Worm (Caenorhabditis elegans): Measurements from ENCODE around the gene col-71.
A peak's percentile ranks its signal among the peaks of the same experiment; 100 is the strongest.
"Not testable (repeated sequence)": the region's sequence is repeated elsewhere in the genome, so short reads cannot be mapped to it uniquely, and the experiment has no call there.

The col-71 gene

DNA sequence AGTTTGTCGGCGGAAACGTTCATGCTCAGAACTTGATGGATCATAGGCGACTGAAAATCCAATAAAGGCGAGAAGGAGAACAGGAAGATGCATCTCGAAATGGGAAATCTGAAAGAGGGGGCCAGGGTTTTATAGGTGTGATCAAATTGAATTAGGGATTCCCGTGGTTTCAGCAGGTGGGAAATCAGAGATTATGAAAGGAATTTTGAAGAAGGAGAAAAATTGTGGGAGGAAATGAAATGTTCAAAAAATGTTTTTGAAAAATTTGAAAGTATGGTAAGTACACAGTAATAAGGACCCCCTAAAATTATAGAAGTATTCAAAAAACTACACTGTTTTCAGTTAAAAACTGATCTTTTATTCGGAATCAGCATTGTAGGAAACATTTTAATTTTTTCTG lies 31.8 kb downstream of the col-71 start, which contains the start of gene Y49F6B.20:
TSS of gene Y49F6B.20 (minus strand) at position 101 of the 400 bp plus-strand sequence.
- no peak for TF ChIP-seq B0310.2 (tag; optimal IDR thresholded peaks at IDR 0.05)
- TF ChIP-seq sea-1 (GFP tag; conservative IDR thresholded peaks at IDR 0.05), result no peak
- TF ChIP-seq hmg-4 (GFP tag; optimal IDR thresholded peaks at IDR 0.05), result no peak
- no peak for TF ChIP-seq ama-1 (optimal IDR thresholded peaks at IDR 0.05)
- no peak for TF ChIP-seq F13C5.2 (tag; optimal IDR thresholded peaks at IDR 0.05)
- TF ChIP-seq hmbx-1 (tag; optimal IDR thresholded peaks at IDR 0.05), result no peak
- no peak for TF ChIP-seq hnd-1 (tag; optimal IDR thresholded peaks at IDR 0.05)
- TF ChIP-seq scrt-1 (GFP tag; IDR thresholded peaks at IDR 0.05), result no peak
- TF ChIP-seq ceh-36 (tag; optimal IDR thresholded peaks at IDR 0.05), result no peak
- TF ChIP-seq pes-1 (GFP tag; IDR thresholded peaks at IDR 0.05), result no peak
- no peak for TF ChIP-seq tbx-37 (GFP tag; conservative IDR thresholded peaks at IDR 0.05)
- no peak for TF ChIP-seq ets-7 (tag; optimal IDR thresholded peaks at IDR 0.05)
- no peak for TF ChIP-seq ceh-13 (GFP tag; optimal IDR thresholded peaks at IDR 0.05)
- TF ChIP-seq aly-1 (tag; optimal IDR thresholded peaks at IDR 0.05), result no peak
- TF ChIP-seq tbx-11 (GFP tag; IDR thresholded peaks at IDR 0.05), result no peak
- TF ChIP-seq flt-1 (GFP tag; IDR thresholded peaks at IDR 0.05), result no peak
- TF ChIP-seq tra-4 (tag; optimal IDR thresholded peaks at IDR 0.05), result no peak

DNA sequence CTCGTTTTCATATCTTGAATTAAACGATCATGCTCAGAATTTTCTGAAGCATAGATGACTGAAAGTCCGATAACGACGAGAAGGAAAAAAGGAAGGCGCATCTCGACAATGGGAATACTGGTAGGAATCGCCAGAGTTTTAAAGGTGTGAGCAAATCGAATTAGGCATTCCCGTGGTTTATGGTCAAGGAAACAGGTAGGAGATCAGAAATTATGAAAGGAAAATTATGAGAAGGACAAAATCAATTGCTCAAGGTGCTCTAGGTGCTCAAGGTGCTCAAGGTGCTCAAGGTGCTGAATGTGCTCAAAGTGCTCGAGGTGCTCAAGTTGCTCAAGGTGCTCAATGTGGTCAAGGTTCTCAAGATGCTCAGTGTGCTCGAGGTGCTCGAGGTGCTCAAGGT lies 37.8 kb downstream of the col-71 start, which contains the start of gene C16C8.10:
TSS of gene C16C8.10 (minus strand) at position 101 of the 400 bp plus-strand sequence.
- not testable (repeated sequence) for TF ChIP-seq tra-4 (tag; optimal IDR thresholded peaks at IDR 0.05); ceh-36 (tag; optimal IDR thresholded peaks at IDR 0.05); tbx-11 (GFP tag; IDR thresholded peaks at IDR 0.05)

DNA sequence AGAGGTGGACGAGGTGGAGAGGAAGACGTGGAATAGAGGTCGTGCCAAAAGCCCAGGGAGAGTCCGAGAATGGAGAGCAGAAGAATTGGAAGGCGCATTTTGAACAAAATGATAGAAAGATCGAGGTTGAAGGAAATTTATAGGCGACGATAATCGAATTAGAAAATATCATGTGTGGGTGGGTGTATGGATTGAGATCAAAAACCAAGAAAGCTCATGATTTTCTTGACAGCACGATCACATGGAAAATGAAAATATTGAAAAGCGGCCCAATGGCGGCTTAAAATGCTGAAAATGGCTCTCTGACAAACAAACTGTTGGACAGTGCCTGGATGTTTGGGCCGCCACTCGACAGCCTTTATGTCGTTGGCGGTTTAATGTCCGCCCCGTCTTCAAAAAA lies 39.3 kb downstream of the col-71 start, which contains the start of gene C16C8.9:
TSS of gene C16C8.9 (minus strand) at position 101 of the 400 bp plus-strand sequence.
- TF ChIP-seq ceh-36 (tag; optimal IDR thresholded peaks at IDR 0.05) (no peak), F13C5.2 (tag; optimal IDR thresholded peaks at IDR 0.05) (no peak), hmbx-1 (tag; optimal IDR thresholded peaks at IDR 0.05) (no peak), hmg-4 (GFP tag; optimal IDR thresholded peaks at IDR 0.05) (no peak), aly-1 (tag; optimal IDR thresholded peaks at IDR 0.05) (no peak), sea-1 (GFP tag; conservative IDR thresholded peaks at IDR 0.05) (no peak), B0310.2 (tag; optimal IDR thresholded peaks at IDR 0.05) (no peak), ceh-13 (GFP tag; optimal IDR thresholded peaks at IDR 0.05) (no peak), tra-4 (tag; optimal IDR thresholded peaks at IDR 0.05) (no peak), hnd-1 (tag; optimal IDR thresholded peaks at IDR 0.05) (no peak), pes-1 (GFP tag; IDR thresholded peaks at IDR 0.05) (no peak), ama-1 (optimal IDR thresholded peaks at IDR 0.05) (no peak), scrt-1 (GFP tag; IDR thresholded peaks at IDR 0.05) (no peak), tbx-11 (GFP tag; IDR thresholded peaks at IDR 0.05) (no peak), tbx-37 (GFP tag; conservative IDR thresholded peaks at IDR 0.05) (no peak), flt-1 (GFP tag; IDR thresholded peaks at IDR 0.05) (no peak)

DNA sequence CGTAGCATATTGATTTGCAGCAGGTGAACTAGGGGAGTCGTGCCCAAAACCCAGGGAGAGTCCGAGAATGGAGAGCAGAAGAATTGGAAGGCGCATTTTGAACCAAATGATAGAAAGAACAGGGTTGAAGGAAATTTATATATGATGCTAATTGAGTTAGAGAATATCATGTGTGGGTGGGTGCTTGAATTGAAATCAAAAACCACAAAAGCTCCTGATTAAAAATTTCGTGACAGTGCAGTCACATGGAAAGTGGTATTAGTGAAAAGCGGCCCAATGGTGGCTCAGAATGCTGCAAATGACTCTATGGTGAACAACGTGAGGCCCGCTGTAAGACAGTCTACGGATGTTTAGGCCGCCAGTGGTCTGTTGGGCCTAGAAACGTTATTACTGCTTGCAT lies 40.8 kb downstream of the col-71 start, which contains the start of gene C16C8.8:
TSS of gene C16C8.8 (minus strand) at position 101 of the 400 bp plus-strand sequence.
- TF ChIP-seq tbx-11 (GFP tag; IDR thresholded peaks at IDR 0.05) (no peak), tra-4 (tag; optimal IDR thresholded peaks at IDR 0.05) (no peak)

DNA sequence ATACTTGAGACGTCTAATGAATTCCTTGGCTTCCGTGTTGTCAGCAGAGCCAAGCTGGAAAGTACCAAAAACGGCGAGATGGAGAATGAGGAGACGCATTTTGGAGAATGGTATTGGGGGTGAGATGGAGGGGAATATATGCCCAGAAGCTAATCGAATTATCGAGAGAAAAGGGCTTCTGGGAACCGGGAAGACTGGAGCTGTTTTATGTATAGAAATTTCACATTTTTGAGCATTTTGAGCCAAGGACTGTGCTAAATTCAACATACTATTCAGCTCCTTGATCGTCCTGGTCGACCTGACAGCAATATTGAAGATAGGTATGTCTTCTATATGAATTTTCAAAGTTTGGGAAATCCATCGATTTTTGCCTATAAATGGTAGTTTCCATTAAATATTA lies 42.3 kb downstream of the col-71 start, which contains the start of gene C16C8.7:
TSS of gene C16C8.7 (minus strand) at position 101 of the 400 bp plus-strand sequence.
- TF ChIP-seq tra-4 (tag; optimal IDR thresholded peaks at IDR 0.05) (no peak), ets-7 (tag; optimal IDR thresholded peaks at IDR 0.05) (no peak), scrt-1 (GFP tag; IDR thresholded peaks at IDR 0.05) (no peak), ceh-36 (tag; optimal IDR thresholded peaks at IDR 0.05) (no peak), ceh-13 (GFP tag; optimal IDR thresholded peaks at IDR 0.05) (no peak), F13C5.2 (tag; optimal IDR thresholded peaks at IDR 0.05) (no peak), ama-1 (optimal IDR thresholded peaks at IDR 0.05) (no peak), hnd-1 (tag; optimal IDR thresholded peaks at IDR 0.05) (no peak), sea-1 (GFP tag; conservative IDR thresholded peaks at IDR 0.05) (no peak), tbx-37 (GFP tag; conservative IDR thresholded peaks at IDR 0.05) (no peak), hmg-4 (GFP tag; optimal IDR thresholded peaks at IDR 0.05) (no peak), hmbx-1 (tag; optimal IDR thresholded peaks at IDR 0.05) (no peak), flt-1 (GFP tag; IDR thresholded peaks at IDR 0.05) (no peak), B0310.2 (tag; optimal IDR thresholded peaks at IDR 0.05) (no peak), tbx-11 (GFP tag; IDR thresholded peaks at IDR 0.05) (no peak), aly-1 (tag; optimal IDR thresholded peaks at IDR 0.05) (no peak), pes-1 (GFP tag; IDR thresholded peaks at IDR 0.05) (no peak)

DNA sequence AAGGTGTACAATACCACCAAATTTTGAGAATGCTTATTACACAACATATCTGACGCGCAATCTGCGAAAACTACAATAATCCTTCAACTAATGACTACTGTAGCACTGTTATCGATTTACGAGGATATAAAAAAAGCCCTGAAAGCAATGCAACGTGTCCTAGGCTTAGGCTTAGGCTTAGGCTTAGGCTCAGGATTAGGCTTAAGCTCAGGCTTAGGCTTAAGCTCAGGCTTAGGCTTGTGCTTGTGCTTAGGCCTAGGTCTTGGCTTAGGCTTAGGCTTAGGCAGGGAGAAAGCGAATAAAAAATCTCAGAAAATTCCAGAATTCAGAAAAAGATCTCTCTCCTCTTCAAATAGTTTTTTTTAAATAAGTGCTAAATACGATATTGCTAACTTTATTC lies 43.2 kb downstream of the col-71 start:
- TF ChIP-seq tra-4 (tag; optimal IDR thresholded peaks at IDR 0.05) (no peak), ceh-36 (tag; optimal IDR thresholded peaks at IDR 0.05) (peak; percentile 69)

DNA sequence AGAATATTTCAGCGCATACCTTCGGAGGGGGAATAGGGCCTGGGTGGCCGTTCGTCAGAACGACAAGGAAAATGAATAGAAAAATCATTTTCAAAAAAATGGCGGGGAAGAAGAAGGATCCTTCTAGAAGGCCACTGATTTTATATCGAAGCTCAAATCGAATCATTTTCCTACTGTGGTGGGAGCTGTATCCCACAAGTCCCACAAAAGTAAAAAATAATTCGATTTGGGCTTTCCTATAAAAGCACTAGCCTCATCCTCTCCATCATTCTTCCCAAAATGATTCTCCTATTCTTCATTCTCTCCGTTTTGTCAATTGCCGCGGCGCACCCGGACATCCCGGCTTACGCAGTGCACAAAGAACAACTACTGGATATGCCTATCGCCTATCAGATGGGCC lies 44.2 kb downstream of the col-71 start, which contains the start of the genes C16C8.26 and C16C8.19:
TSS of gene C16C8.26 (minus strand) at position 101 of the 400 bp plus-strand sequence.
TSS of gene C16C8.19 (plus strand) at position 279 of the 400 bp plus-strand sequence.
- TF ChIP-seq scrt-1 (GFP tag; IDR thresholded peaks at IDR 0.05), result no peak
- TF ChIP-seq ceh-36 (tag; optimal IDR thresholded peaks at IDR 0.05), result no peak
- no peak for TF ChIP-seq pes-1 (GFP tag; IDR thresholded peaks at IDR 0.05)
- TF ChIP-seq F13C5.2 (tag; optimal IDR thresholded peaks at IDR 0.05), result no peak
- TF ChIP-seq ceh-13 (GFP tag; optimal IDR thresholded peaks at IDR 0.05), result no peak
- no peak for TF ChIP-seq hmbx-1 (tag; optimal IDR thresholded peaks at IDR 0.05)
- TF ChIP-seq tra-4 (tag; optimal IDR thresholded peaks at IDR 0.05), result no peak
- no peak for TF ChIP-seq sea-1 (GFP tag; conservative IDR thresholded peaks at IDR 0.05)
- no peak for TF ChIP-seq ama-1 (optimal IDR thresholded peaks at IDR 0.05)
- TF ChIP-seq hnd-1 (tag; optimal IDR thresholded peaks at IDR 0.05), result no peak
- TF ChIP-seq ets-7 (tag; optimal IDR thresholded peaks at IDR 0.05), result no peak
- TF ChIP-seq B0310.2 (tag; optimal IDR thresholded peaks at IDR 0.05), result no peak
- no peak for TF ChIP-seq aly-1 (tag; optimal IDR thresholded peaks at IDR 0.05)
- TF ChIP-seq flt-1 (GFP tag; IDR thresholded peaks at IDR 0.05), result no peak
- no peak for TF ChIP-seq hmg-4 (GFP tag; optimal IDR thresholded peaks at IDR 0.05)
- TF ChIP-seq tbx-37 (GFP tag; conservative IDR thresholded peaks at IDR 0.05), result no peak
- TF ChIP-seq tbx-11 (GFP tag; IDR thresholded peaks at IDR 0.05), result no peak

Measured in whole organism, early embryonic.